Worm (Caenorhabditis elegans): ENCODE results near the gene srg-7.
A peak's percentile ranks its signal among the peaks of the same experiment; 100 is the strongest.

Gene srg-7

DNA sequence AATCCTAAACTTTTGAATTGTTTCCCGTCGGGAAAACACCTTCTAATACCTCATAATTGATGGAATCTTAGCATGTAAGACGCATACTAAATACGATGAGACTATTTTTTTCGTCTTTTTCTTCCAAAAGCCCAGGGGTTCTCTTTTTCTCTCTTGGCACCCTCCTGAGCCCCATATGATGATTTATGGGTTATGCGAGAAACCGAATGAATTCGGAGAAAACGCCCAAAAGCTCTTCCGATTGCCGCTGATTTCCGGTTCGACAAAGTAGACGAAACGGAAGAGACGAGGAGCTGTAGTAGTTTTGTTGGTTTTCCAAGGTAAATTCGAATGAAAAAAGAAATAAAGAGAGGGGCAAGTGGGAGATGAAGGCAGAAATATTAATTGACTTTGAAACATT lies 43.5 kb upstream of the srg-7 start:
- TF ChIP-seq arid-1 (GFP tag; conservative IDR thresholded peaks at IDR 0.05), result no peak
- TF ChIP-seq dve-1 (tag; optimal IDR thresholded peaks at IDR 0.05; ENCODE audit: insufficient read depth), result no peak
- no peak for TF ChIP-seq nhr-76 (tag; optimal IDR thresholded peaks at IDR 0.05)
- no peak for TF ChIP-seq ceh-32 (tag; optimal IDR thresholded peaks at IDR 0.05; ENCODE audit: poor library complexity)
- no peak for TF ChIP-seq nhr-42 (GFP tag; IDR thresholded peaks at IDR 0.05)
- TF ChIP-seq mxl-2 (GFP tag; conservative IDR thresholded peaks at IDR 0.05), result no peak
- no peak for TF ChIP-seq php-3 (GFP tag; IDR thresholded peaks at IDR 0.05)
- no peak for TF ChIP-seq Y105C5A.15 (GFP tag; IDR thresholded peaks at IDR 0.05)
- TF ChIP-seq spr-3 (GFP tag; optimal IDR thresholded peaks at IDR 0.05), result no peak
- TF ChIP-seq nhr-111 (GFP tag; optimal IDR thresholded peaks at IDR 0.05), result no peak
- TF ChIP-seq ceh-20 (GFP tag; IDR thresholded peaks at IDR 0.05), result no peak
- TF ChIP-seq unc-62 (GFP tag; optimal IDR thresholded peaks at IDR 0.05 in 1 of 2), result no peak
- no peak for TF ChIP-seq unc-62 (tag; optimal IDR thresholded peaks at IDR 0.05)
- TF ChIP-seq egl-43 (GFP tag; IDR thresholded peaks at IDR 0.05), result no peak
- no peak for TF ChIP-seq spr-1 (tag; optimal IDR thresholded peaks at IDR 0.05)
- no peak for TF ChIP-seq ZK337.2 (GFP tag; IDR thresholded peaks at IDR 0.05)
- TF ChIP-seq mep-1 (tag; optimal IDR thresholded peaks at IDR 0.05), result no peak
- no peak for TF ChIP-seq egl-27 (tag; optimal IDR thresholded peaks at IDR 0.05)
- no peak for TF ChIP-seq daf-16 (GFP tag; optimal IDR thresholded peaks at IDR 0.05)
- no peak for TF ChIP-seq daf-16 (tag; optimal IDR thresholded peaks at IDR 0.05)

DNA sequence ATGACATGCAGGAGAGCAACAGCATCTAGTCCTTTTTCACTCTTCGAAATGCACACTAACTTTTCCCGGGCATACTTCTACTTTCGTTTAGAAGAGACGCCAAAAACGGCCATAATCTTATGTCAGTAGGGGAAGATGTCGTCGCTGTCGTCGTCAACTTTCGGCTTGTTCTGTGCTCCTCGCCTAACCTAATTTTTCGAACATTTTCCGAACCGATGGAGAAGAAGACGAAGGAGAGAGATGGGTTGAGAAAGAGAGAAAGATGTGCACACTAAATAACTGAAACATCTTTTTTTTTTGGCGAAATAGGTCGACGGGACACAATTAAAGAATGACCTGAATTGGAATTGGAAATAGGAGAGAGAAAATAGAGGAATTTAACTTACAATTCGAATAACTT lies 42.4 kb upstream of the srg-7 start:
- TF ChIP-seq lin-15B (tag; optimal IDR thresholded peaks at IDR 0.05) (no peak), ces-1 (GFP tag; optimal IDR thresholded peaks at IDR 0.05) (peak; percentile 61), fkh-10 (GFP tag; optimal IDR thresholded peaks at IDR 0.05) (peak; percentile 39)

DNA sequence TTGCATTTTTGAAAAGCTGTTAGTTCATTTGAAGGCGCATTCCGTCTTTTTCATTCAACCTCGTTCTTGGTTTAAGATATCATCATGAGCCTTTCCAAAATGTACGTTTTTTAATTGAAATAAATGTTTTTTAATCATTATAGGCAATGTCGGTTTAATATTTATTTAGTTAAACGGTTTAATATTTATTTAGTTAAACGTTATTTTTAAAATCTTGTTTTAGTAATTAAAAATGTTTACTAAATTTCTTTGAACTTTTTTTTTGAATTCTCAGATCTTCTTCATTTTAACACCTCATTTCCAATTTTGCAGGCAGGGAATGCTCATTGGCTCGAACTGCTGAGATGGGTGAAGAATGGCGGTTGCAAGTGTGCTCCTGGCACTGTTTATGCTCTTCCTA lies 41.1 kb upstream of the srg-7 start, which contains the start of gene gar-2:
TSS of gene gar-2 (plus strand) at position 301 of the 400 bp plus-strand sequence.
- no peak for TF ChIP-seq spr-3 (GFP tag; optimal IDR thresholded peaks at IDR 0.05)
- no peak for TF ChIP-seq nhr-76 (tag; optimal IDR thresholded peaks at IDR 0.05)
- no peak for TF ChIP-seq pqm-1 (tag; optimal IDR thresholded peaks at IDR 0.05)
- TF ChIP-seq unc-39 (tag; optimal IDR thresholded peaks at IDR 0.05), result no peak
- TF ChIP-seq R02D3.7 (tag; optimal IDR thresholded peaks at IDR 0.05), result no peak
- TF ChIP-seq jun-1 (tag; optimal IDR thresholded peaks at IDR 0.05), result no peak
- no peak for TF ChIP-seq ZK546.5 (tag; optimal IDR thresholded peaks at IDR 0.05)
- no peak for TF ChIP-seq zfp-3 (GFP tag; conservative IDR thresholded peaks at IDR 0.05)
- no peak for TF ChIP-seq zip-2 (tag; optimal IDR thresholded peaks at IDR 0.05)
- no peak for TF ChIP-seq unc-130 (GFP tag; optimal IDR thresholded peaks at IDR 0.05)
- TF ChIP-seq attf-4 (tag; optimal IDR thresholded peaks at IDR 0.05), result no peak
- no peak for TF ChIP-seq madf-5 (GFP tag; IDR thresholded peaks at IDR 0.05)

DNA sequence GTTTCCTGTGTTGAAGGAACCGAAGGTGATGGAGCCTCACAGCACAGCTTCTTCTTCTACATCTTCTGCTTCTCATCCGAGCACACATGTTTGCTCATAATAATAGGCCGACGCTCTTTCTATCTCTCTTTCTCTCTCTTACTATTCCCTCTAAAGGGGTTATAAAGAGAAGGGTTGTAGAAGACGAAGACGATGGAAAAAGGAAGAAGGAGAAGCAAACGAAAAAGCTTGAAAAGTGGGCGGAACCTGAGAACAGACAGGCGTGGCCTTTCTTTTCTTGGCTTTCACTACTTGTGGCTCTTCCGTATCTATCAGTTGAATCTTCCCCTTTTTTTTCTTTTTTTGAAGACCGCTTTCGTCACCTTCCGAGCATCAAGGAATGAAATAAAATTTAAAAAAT lies 39.9 kb upstream of the srg-7 start:
- TF ChIP-seq fkh-10 (GFP tag; optimal IDR thresholded peaks at IDR 0.05) (peak; percentile 32), hif-1 (tag; optimal IDR thresholded peaks at IDR 0.05) (no peak), ctbp-1 (GFP tag; IDR thresholded peaks at IDR 0.05) (0 out of 2 replicates have a peak, but pooled peaks have one; percentile 27), Y5F2A.4 (GFP tag; optimal IDR thresholded peaks at IDR 0.05) (no peak)

DNA sequence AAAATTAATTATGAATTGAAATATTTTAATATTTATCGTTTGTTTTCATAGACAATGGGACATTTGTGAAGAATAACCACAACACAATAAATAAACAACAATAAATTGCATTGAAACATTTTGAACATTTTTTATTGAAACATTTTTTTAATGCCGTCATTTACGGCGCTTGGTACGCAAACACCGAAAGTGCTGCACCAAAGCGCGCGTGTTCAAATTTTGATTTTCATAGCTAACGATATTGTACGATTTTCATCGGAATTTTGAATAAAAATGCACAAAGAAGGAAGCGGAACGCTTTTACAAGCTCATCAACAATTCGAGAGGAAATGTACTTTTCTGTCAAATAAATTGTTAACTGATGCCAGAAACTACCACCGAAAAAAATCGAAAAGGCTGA lies 35.8 kb upstream of the srg-7 start:
- TF ChIP-seq tag-97 (GFP tag; IDR thresholded peaks at IDR 0.05), result no peak
- no peak for TF ChIP-seq lir-3 (tag; optimal IDR thresholded peaks at IDR 0.05)
- TF ChIP-seq Y75B8A.6 (GFP tag; IDR thresholded peaks at IDR 0.05), result no peak
- TF ChIP-seq Y105C5A.15 (GFP tag; IDR thresholded peaks at IDR 0.05), result no peak
- TF ChIP-seq T26A8.4 (GFP tag; IDR thresholded peaks at IDR 0.05), result no peak
- TF ChIP-seq nhr-102 (tag; optimal IDR thresholded peaks at IDR 0.05), result no peak
- TF ChIP-seq fos-1 (tag; optimal IDR thresholded peaks at IDR 0.05), result no peak
- no peak for TF ChIP-seq zip-11 (GFP tag; IDR thresholded peaks at IDR 0.05)
- TF ChIP-seq D1046.2 (GFP tag; IDR thresholded peaks at IDR 0.05), result no peak
- no peak for TF ChIP-seq lin-15B (tag; optimal IDR thresholded peaks at IDR 0.05)
- TF ChIP-seq ztf-7 (tag; optimal IDR thresholded peaks at IDR 0.05), result no peak
- no peak for TF ChIP-seq nhr-42 (GFP tag; IDR thresholded peaks at IDR 0.05)
- TF ChIP-seq skn-1 (tag; optimal IDR thresholded peaks at IDR 0.05), result no peak
- TF ChIP-seq ceh-20 (GFP tag; IDR thresholded peaks at IDR 0.05), result no peak
- TF ChIP-seq ctbp-1 (GFP tag; IDR thresholded peaks at IDR 0.05), result no peak
- no peak for TF ChIP-seq lim-7 (GFP tag; IDR thresholded peaks at IDR 0.05)
- no peak for TF ChIP-seq ceh-62 (tag; optimal IDR thresholded peaks at IDR 0.05)
